Worm (Caenorhabditis elegans) whole organism, mixed stage, embryonic: ENCODE results near the gene F41G3.19.
A peak's percentile ranks its signal among the peaks of the same experiment; 100 is the strongest.

Experiments
- M03D4.4 ChIP-seq: sonication (generic microtip); optimal IDR thresholded peaks from 2 replicates; lab custom pipeline; 2017; ENCODE audit warnings: mild to moderate bottlenecking, missing genetic modification characterization, missing compliant biosample characterization
- cnd-1 ChIP-seq: fragments of 200-800 bp; sonication (Bioruptor generic); optimal IDR thresholded peaks from 2 replicates; lab custom pipeline; 2018; ENCODE audit warnings: mild to moderate bottlenecking, missing genetic modification characterization, missing compliant biosample characterization
- elt-1 ChIP-seq: sonication (generic microtip); optimal IDR thresholded peaks from 2 replicates; lab custom pipeline; 2017; ENCODE audit warnings: missing genetic modification characterization, mild to moderate bottlenecking, missing compliant biosample characterization, antibody characterized with exemption, moderate library complexity, borderline replicate concordance; ENCODE audit not compliant: insufficient read depth
- nhr-12 ChIP-seq: fragments of 150-350 bp; optimal IDR thresholded peaks from 2 replicates; lab custom pipeline; 2014; ENCODE audit warnings: missing biosample characterization, missing genetic modification characterization
- nhr-28 ChIP-seq: fragments of 150-350 bp; optimal IDR thresholded peaks from 2 replicates; lab custom pipeline; 2014; ENCODE audit warnings: missing biosample characterization, missing genetic modification characterization
- pha-4 ChIP-seq: fragments of 150-350 bp; optimal IDR thresholded peaks from 2 replicates; lab custom pipeline; 2018; ENCODE audit warnings: missing biosample characterization, missing genetic modification reagents, missing genetic modification characterization
- sptf-1 ChIP-seq: sonication (generic microtip); optimal IDR thresholded peaks from 2 replicates; lab custom pipeline; 2017; ENCODE audit warnings: mild to moderate bottlenecking, missing genetic modification characterization, moderate library complexity, missing compliant biosample characterization
- tbx-8 ChIP-seq: fragments of 200-800 bp; sonication (Bioruptor generic); optimal IDR thresholded peaks from 2 replicates; lab custom pipeline; 2018; ENCODE audit warnings: mild to moderate bottlenecking, missing genetic modification characterization, moderate library complexity, missing compliant biosample characterization
- unc-39 ChIP-seq: fragments of 150-350 bp; optimal IDR thresholded peaks from 2 replicates; lab custom pipeline; 2014; ENCODE audit warnings: missing biosample characterization, missing genetic modification characterization
- unc-62 ChIP-seq: fragments of 150-350 bp; optimal IDR thresholded peaks from 2 replicates; lab custom pipeline; 2014; ENCODE audit warnings: missing biosample characterization, missing genetic modification reagents, missing genetic modification characterization
- ztf-11 ChIP-seq: fragments of 150-350 bp; optimal IDR thresholded peaks from 2 replicates; lab custom pipeline; 2014; ENCODE audit warnings: missing biosample characterization, missing genetic modification characterization

- TF ChIP-seq sptf-1 (tag; lab: Kevin White, UChicago) (peak; percentile 22), nhr-28 (no peak), unc-39 (tag; lab: Kevin White, UChicago) (no peak), unc-62 (peak; percentile 31), elt-1 (tag; lab: Kevin White, UChicago) (no peak), pha-4 (tag; lab: Kevin White, UChicago) (no peak), tbx-8 (GFP tag; lab: Kevin White, UChicago) (no peak), nhr-12 (no peak), M03D4.4 (no peak), ztf-11 (tag; lab: Kevin White, UChicago) (no peak), cnd-1 (tag; lab: Kevin White, UChicago) (no peak)
Observed at ce11 chrII:6729331-6729730, 22.6 kb downstream of the F41G3.19 start, which contains the start of gene T14B4.8.
